Fruit fly (Drosophila melanogaster) whole organism, embryonic: ENCODE data around the gene Vm32E.
A peak's percentile ranks its signal among the peaks of the same experiment; 100 is the strongest.

ENCODE experiments used
- CG10321 ChIP-seq: fragments of 200-800 bp; sonication (Bioruptor generic); IDR thresholded peaks from 2 replicates; pipeline ENCODE4 v1.3.6; 2022; ENCODE audit warnings: missing biosample characterization, missing genetic modification characterization
- CG10959 ChIP-seq: fragments of 200-800 bp; sonication (Bioruptor generic); IDR thresholded peaks from 2 replicates; pipeline ENCODE4 v1.3.6; 2022; ENCODE audit warnings: missing biosample characterization, missing genetic modification characterization
- CG11093 ChIP-seq: fragments of 200-800 bp; sonication (Bioruptor generic); IDR thresholded peaks from 3 replicates; pipeline ENCODE4 v1.3.6; 2022; ENCODE audit warnings: missing biosample characterization, missing genetic modification characterization
- CG11398 ChIP-seq: fragments of 200-800 bp; sonication (Bioruptor generic); optimal IDR thresholded peaks from 2 replicates; lab custom pipeline; 2016; ENCODE audit warnings: missing biosample characterization, missing genetic modification characterization
- CG12155 ChIP-seq: fragments of 200-800 bp; sonication (Bioruptor generic); optimal IDR thresholded peaks from 3 replicates; lab custom pipeline; 2016; ENCODE audit warnings: missing biosample characterization, missing genetic modification characterization
- CG12391 ChIP-seq: fragments of 200-800 bp; sonication (Bioruptor generic); optimal IDR thresholded peaks from 3 replicates; lab custom pipeline; 2018; ENCODE audit warnings: missing biosample characterization, mild to moderate bottlenecking, missing genetic modification characterization, moderate library complexity
- CG14965 ChIP-seq: fragments of 200-800 bp; sonication (Bioruptor generic); optimal IDR thresholded peaks from 2 replicates; lab custom pipeline; 2016; ENCODE audit warnings: missing biosample characterization, missing genetic modification characterization, borderline replicate concordance
- CG1603 ChIP-seq: fragments of 200-800 bp; sonication (Bioruptor generic); optimal IDR thresholded peaks from 2 replicates; lab custom pipeline; 2019; ENCODE audit warnings: missing biosample characterization, mild to moderate bottlenecking, missing genetic modification characterization, moderate library complexity
- CG18476 ChIP-seq: fragments of 200-800 bp; sonication (Bioruptor generic); optimal IDR thresholded peaks from 2 replicates; lab custom pipeline; 2016; ENCODE audit warnings: missing biosample characterization, mild to moderate bottlenecking, missing genetic modification characterization
- CG2120 ChIP-seq: fragments of 200-800 bp; sonication (Bioruptor generic); optimal IDR thresholded peaks from 3 replicates; lab custom pipeline; 2016; ENCODE audit warnings: missing biosample characterization, missing genetic modification characterization
- CG2678 ChIP-seq: fragments of 200-800 bp; sonication (Bioruptor generic); optimal IDR thresholded peaks from 3 replicates; lab custom pipeline; 2019; ENCODE audit warnings: missing biosample characterization, mild to moderate bottlenecking, missing genetic modification characterization, moderate library complexity
- CG30431 ChIP-seq: fragments of 200-800 bp; sonication (Bioruptor generic); optimal IDR thresholded peaks from 2 replicates; lab custom pipeline; 2017; ENCODE audit warnings: missing biosample characterization, missing genetic modification characterization
- CG6854 ChIP-seq: fragments of 200-800 bp; sonication (Bioruptor generic); optimal IDR thresholded peaks from 3 replicates; lab custom pipeline; 2017; ENCODE audit warnings: missing biosample characterization, mild to moderate bottlenecking, missing genetic modification characterization
- CG7357 ChIP-seq: fragments of 200-800 bp; sonication (Bioruptor generic); IDR thresholded peaks from 3 replicates; pipeline ENCODE4 v1.3.6; 2022; ENCODE audit warnings: missing biosample characterization, missing genetic modification characterization
- CG7987 ChIP-seq: fragments of 200-800 bp; sonication (Bioruptor generic); optimal IDR thresholded peaks from 2 replicates; lab custom pipeline; 2018; ENCODE audit warnings: missing biosample characterization, mild to moderate bottlenecking, missing genetic modification characterization, moderate library complexity
- CG8388 ChIP-seq: fragments of 200-800 bp; sonication (Bioruptor generic); optimal IDR thresholded peaks from 2 replicates; lab custom pipeline; 2019; ENCODE audit warnings: missing biosample characterization, mild to moderate bottlenecking, missing genetic modification characterization, moderate library complexity
- Chrac-16 ChIP-seq: fragments of 200-800 bp; sonication (Bioruptor generic); optimal IDR thresholded peaks from 3 replicates; lab custom pipeline; 2016; ENCODE audit warnings: missing biosample characterization, missing genetic modification characterization
- Dbx ChIP-seq: fragments of 200-800 bp; sonication (Bioruptor generic); IDR thresholded peaks from 3 replicates; pipeline ENCODE4 v1.3.6; 2022; ENCODE audit warnings: missing biosample characterization, missing genetic modification characterization
- Deaf1 ChIP-seq: fragments of 200-800 bp; optimal IDR thresholded peaks from 3 replicates; lab custom pipeline; 2019; ENCODE audit warnings: missing biosample characterization, mild to moderate bottlenecking, missing genetic modification characterization, moderate library complexity
- HLH54F ChIP-seq: fragments of 200-800 bp; sonication (Bioruptor generic); optimal IDR thresholded peaks from 3 replicates; lab custom pipeline; 2016; ENCODE audit warnings: missing biosample characterization, missing genetic modification characterization
- Hr51 ChIP-seq, 2 experiments: fragments of 200-800 bp; sonication (Bioruptor generic); optimal IDR thresholded peaks; 2 replicates in 1 of 2; 3 replicates in 1 of 2; lab custom pipeline; 2016 to 2018; ENCODE audit warnings: missing biosample characterization in 2 of 2, missing genetic modification characterization in 2 of 2, mild to moderate bottlenecking in 1 of 2, moderate library complexity in 1 of 2
- Kr ChIP-seq: fragments of 200-800 bp; sonication (Bioruptor generic); optimal IDR thresholded peaks from 2 replicates; lab custom pipeline; 2017; ENCODE audit warnings: missing biosample characterization, mild to moderate bottlenecking, missing genetic modification characterization
- Med ChIP-seq: fragments of 200-800 bp; sonication (Bioruptor generic); peaks from one replicate; lab custom pipeline; 2016; ENCODE audit warnings: missing biosample characterization, missing genetic modification characterization, mild to moderate bottlenecking, inconsistent platforms, moderate library complexity
- Ptx1 ChIP-seq: fragments of 200-800 bp; sonication (Bioruptor generic); IDR thresholded peaks from 2 replicates; pipeline ENCODE4 v1.3.6; 2022; ENCODE audit warnings: missing biosample characterization, missing genetic modification characterization
- Scr ChIP-seq: fragments of 200-800 bp; sonication (Bioruptor generic); IDR thresholded peaks from 2 replicates; pipeline ENCODE4 v1.3.6; 2022; ENCODE audit warnings: missing biosample characterization, missing genetic modification characterization; ENCODE audit not compliant: partially characterized antibody
- Side ChIP-seq: fragments of 200-800 bp; sonication (Bioruptor generic); optimal IDR thresholded peaks from 2 replicates; lab custom pipeline; 2016; ENCODE audit warnings: missing biosample characterization, missing genetic modification characterization
- Sin3A ChIP-seq: fragments of >200 bp; optimal IDR thresholded peaks from 2 replicates; lab custom pipeline; 2018
- Sry-β ChIP-seq: fragments of 200-800 bp; sonication (Bioruptor generic); optimal IDR thresholded peaks from 2 replicates; lab custom pipeline; 2018; ENCODE audit warnings: missing biosample characterization, mild to moderate bottlenecking, missing genetic modification characterization, moderate library complexity
- Tbp ChIP-seq: fragments of >200 bp; optimal IDR thresholded peaks from 2 replicates; lab custom pipeline; 2018; ENCODE audit warnings: missing biosample characterization, missing genetic modification characterization
- Xbp1 ChIP-seq: fragments of 200-800 bp; sonication (Bioruptor generic); optimal IDR thresholded peaks from 3 replicates; lab custom pipeline; 2016; ENCODE audit warnings: missing biosample characterization, mild to moderate bottlenecking, missing genetic modification characterization
- ato ChIP-seq: fragments of 200-800 bp; sonication (Bioruptor generic); IDR thresholded peaks from 2 replicates; pipeline ENCODE4 v1.3.6; 2022; ENCODE audit warnings: missing biosample characterization, missing genetic modification characterization; ENCODE audit not compliant: partially characterized antibody
- btn ChIP-seq: fragments of 200-800 bp; sonication (Bioruptor generic); optimal IDR thresholded peaks from 2 replicates; lab custom pipeline; 2016; ENCODE audit warnings: missing biosample characterization, missing genetic modification characterization
- ci ChIP-seq: fragments of 200-800 bp; sonication (Bioruptor generic); IDR thresholded peaks from 3 replicates; pipeline ENCODE4 v1.3.6; 2022; ENCODE audit warnings: missing biosample characterization, missing genetic modification characterization
- croc ChIP-seq: fragments of 200-800 bp; sonication (Bioruptor generic); conservative IDR thresholded peaks from 3 replicates; pipeline ENCODE4 v1.3.6; 2022; ENCODE audit warnings: missing biosample characterization, missing genetic modification characterization
- dm ChIP-seq: fragments of 200-800 bp; sonication (Bioruptor generic); optimal IDR thresholded peaks from 3 replicates; lab custom pipeline; 2016; ENCODE audit warnings: missing biosample characterization, missing genetic modification characterization
- dmrt11E ChIP-seq: fragments of 200-800 bp; sonication (Bioruptor generic); optimal IDR thresholded peaks from 3 replicates; lab custom pipeline; 2018; ENCODE audit warnings: missing biosample characterization, mild to moderate bottlenecking, missing genetic modification characterization, moderate library complexity
- dpn ChIP-seq, 2 experiments: fragments of 200-800 bp; sonication (Bioruptor generic); optimal IDR thresholded peaks; 3 replicates each; lab custom pipeline; 2016; ENCODE audit warnings: missing biosample characterization in 2 of 2, missing genetic modification characterization in 2 of 2
- en ChIP-seq: fragments of 200-800 bp; sonication (Bioruptor generic); optimal IDR thresholded peaks from 2 replicates; lab custom pipeline; 2016; ENCODE audit warnings: missing biosample characterization, missing genetic modification characterization
- exex ChIP-seq: fragments of 200-800 bp; sonication (Bioruptor generic); optimal IDR thresholded peaks from 4 replicates; lab custom pipeline; 2018; ENCODE audit warnings: missing biosample characterization, mild to moderate bottlenecking, missing genetic modification characterization, moderate library complexity
- gsb-n ChIP-seq: fragments of 200-800 bp; sonication (Bioruptor generic); optimal IDR thresholded peaks from 3 replicates; lab custom pipeline; 2018; ENCODE audit warnings: missing biosample characterization, mild to moderate bottlenecking, missing genetic modification characterization
- hbn ChIP-seq: fragments of 200-800 bp; sonication (Bioruptor generic); IDR thresholded peaks from 2 replicates; pipeline ENCODE4 v1.3.6; 2022; ENCODE audit warnings: missing biosample characterization, missing genetic modification characterization; ENCODE audit not compliant: partially characterized antibody
- kni ChIP-seq: fragments of 200-800 bp; sonication (Bioruptor generic); optimal IDR thresholded peaks from 3 replicates; lab custom pipeline; 2017; ENCODE audit warnings: mild to moderate bottlenecking, missing biosample characterization, missing genetic modification reagents, missing genetic modification characterization
- lmd ChIP-seq: fragments of 200-800 bp; sonication (Bioruptor generic); IDR thresholded peaks from 2 replicates; pipeline ENCODE4 v1.3.6; 2022; ENCODE audit warnings: missing biosample characterization, missing genetic modification characterization
- luna ChIP-seq: fragments of 200-800 bp; sonication (Bioruptor generic); optimal IDR thresholded peaks from 2 replicates; lab custom pipeline; 2016; ENCODE audit warnings: missing biosample characterization, missing genetic modification characterization
- nom ChIP-seq: fragments of 200-800 bp; sonication (Bioruptor generic); optimal IDR thresholded peaks from 2 replicates; lab custom pipeline; 2017; ENCODE audit warnings: missing biosample characterization, missing genetic modification characterization, mild to moderate bottlenecking, moderate library complexity, missing genetic modification reagents
- sens ChIP-seq: fragments of 200-800 bp; sonication (Bioruptor generic); peaks from one replicate; lab custom pipeline; 2016; ENCODE audit warnings: missing biosample characterization, missing genetic modification characterization
- sens-2 ChIP-seq: fragments of 200-800 bp; sonication (Bioruptor generic); IDR thresholded peaks from 2 replicates; pipeline ENCODE4 v1.3.6; 2022; ENCODE audit warnings: missing biosample characterization, missing genetic modification characterization
- sr ChIP-seq: fragments of 200-800 bp; sonication (Bioruptor generic); IDR thresholded peaks from 3 replicates; pipeline ENCODE4 v1.3.6; 2022; ENCODE audit warnings: missing biosample characterization, missing genetic modification characterization
- tin ChIP-seq: fragments of 200-800 bp; sonication (Bioruptor generic); optimal IDR thresholded peaks from 3 replicates; lab custom pipeline; 2016; ENCODE audit warnings: missing biosample characterization, missing genetic modification characterization
- tio ChIP-seq: fragments of 200-800 bp; sonication (Bioruptor generic); optimal IDR thresholded peaks from 2 replicates; lab custom pipeline; 2017; ENCODE audit warnings: missing biosample characterization, missing genetic modification characterization, inconsistent platforms
- z ChIP-seq: fragments of 200-800 bp; sonication (Bioruptor generic); IDR thresholded peaks from 3 replicates; pipeline ENCODE4 v1.3.6; 2022; ENCODE audit warnings: missing biosample characterization, missing genetic modification characterization
- zfh1 ChIP-seq: fragments of 200-800 bp; sonication (Bioruptor generic); IDR thresholded peaks from 3 replicates; pipeline ENCODE4 v1.3.6; 2022; ENCODE audit warnings: missing biosample characterization, missing genetic modification characterization

Gene Vm32E

DNA sequence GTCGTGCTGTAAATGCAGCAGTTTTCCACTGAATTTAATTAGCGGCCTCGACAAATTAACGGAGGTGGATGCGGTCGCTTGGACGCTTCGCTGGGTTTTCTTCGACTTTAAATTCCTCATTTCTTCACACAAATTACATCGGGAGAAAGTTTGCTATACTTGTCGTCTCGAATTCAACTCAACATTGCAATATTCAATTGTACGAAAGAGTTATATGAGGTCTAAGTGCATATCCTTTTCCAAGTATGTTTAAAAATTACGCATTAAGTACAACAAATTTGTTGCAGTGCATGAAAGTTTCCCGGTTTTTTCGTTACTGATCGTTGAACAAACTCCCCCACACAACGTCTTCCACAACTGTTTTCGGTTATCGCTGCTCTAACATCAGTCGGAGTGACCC lies 21.2 kb upstream of the Vm32E start (continued):
- TF ChIP-seq CG1603 (tag; lab: Kevin White, UChicago) (peak; percentile 92), en (GFP tag; lab: Kevin White, UChicago) (no peak), hbn (no peak), CG7987 (GFP tag; lab: Kevin White, UChicago) (no peak), dm (peak; percentile 16), HLH54F (GFP tag; lab: Kevin White, UChicago) (peak; percentile 10), Side (GFP tag; lab: Kevin White, UChicago) (no peak), CG14965 (no peak), Chrac-16 (GFP tag; lab: Kevin White, UChicago) (peak; percentile 47), CG10959 (GFP tag; lab: Robert Waterston, UW) (peak; percentile 51), CG11398 (GFP tag; lab: Kevin White, UChicago) (peak; percentile 45), Sry-β (GFP tag; lab: Kevin White, UChicago) (no peak), sens-2 (peak; percentile 58), CG30431 (GFP tag; lab: Kevin White, UChicago) (peak; percentile 54), CG7357 (peak; percentile 32; the same call in 1 of the 3 replicates), CG6854 (no peak), Med (GFP tag; lab: Kevin White, UChicago) (peak; percentile 80), Hr51 (GFP tag; optimal IDR thresholded peaks at IDR 0.05; lab: Kevin White, UChicago) (peak in 1 of 2 experiments; percentile 22), zfh1 (GFP tag; lab: Robert Waterston, UW) (peak; percentile 84), nom (GFP tag; lab: Kevin White, UChicago) (no peak), Tbp (GFP tag; lab: Kevin White, UChicago) (no peak), CG18476 (GFP tag; lab: Kevin White, UChicago) (no peak), Scr (no peak), CG8388 (peak; percentile 78), Sin3A (lab: Kevin White, UChicago) (no peak), Xbp1 (peak; percentile 77), Ptx1 (GFP tag; lab: Robert Waterston, UW) (peak; percentile 57), tio (peak; percentile 51), lmd (GFP tag; lab: Robert Waterston, UW) (peak; percentile 56; the same call in 1 of the 2 replicates), tin (peak; percentile 39), sens (GFP tag; lab: Kevin White, UChicago) (peak; percentile 97), CG12155 (GFP tag; lab: Kevin White, UChicago) (peak; percentile 37), ato (no peak), Dbx (GFP tag; lab: Robert Waterston, UW) (no peak), dmrt11E (tag; lab: Kevin White, UChicago) (peak; percentile 85), croc (peak; percentile 40; the same call in 2 of the 3 replicates), sr (GFP tag; lab: Robert Waterston, UW) (no peak), Kr (GFP tag; lab: Kevin White, UChicago) (no peak), luna (GFP tag; lab: Kevin White, UChicago) (no peak), CG2678 (tag; lab: Kevin White, UChicago) (peak; percentile 59), z (GFP tag; lab: Robert Waterston, UW) (no peak), gsb-n (tag; lab: Kevin White, UChicago) (peak; percentile 84), ci (peak; percentile 90), kni (GFP tag; lab: Kevin White, UChicago) (no peak), CG10321 (GFP tag; lab: Robert Waterston, UW) (no peak), Deaf1 (tag; lab: Kevin White, UChicago) (no peak), CG12391 (peak; percentile 79), CG11093 (GFP tag; lab: Robert Waterston, UW) (peak; percentile 65; the same call in 2 of the 3 replicates), exex (tag; lab: Kevin White, UChicago) (no peak), btn (peak; percentile 8), dpn (GFP tag; optimal IDR thresholded peaks at IDR 0.05; lab: Kevin White, UChicago) (peak in 1 of 2 experiments; percentile 64), CG2120 (GFP tag; lab: Kevin White, UChicago) (no peak)
